Fruit fly (Drosophila melanogaster): Measurements from ENCODE around the gene CG15390.
A peak's percentile ranks its signal among the peaks of the same experiment; 100 is the strongest.

Gene CG15390

dm6 chr2L:2373818-2374746, at the start of gene CG15390, which contains the start of gene CG3609:
Gene CG15390 (plus strand): TSS chr2L:2374713.
Gene CG3609 (minus strand): TSS chr2L:2374627.
- TF ChIP-seq CTCF (optimal IDR thresholded peaks at IDR 0.05) (peak in 1 of 2 experiments; percentile 3), CG8478 (optimal IDR thresholded peaks at IDR 0.05) (no peak)

dm6 chr2L:2348479-2348878, 26.0 kb upstream of the CG15390 start:
- TF ChIP-seq CG8478 (optimal IDR thresholded peaks at IDR 0.05) (no peak), CTCF (optimal IDR thresholded peaks at IDR 0.05) (no peak)

dm6 chr2L:2357228-2357656, 17.3 kb upstream of the CG15390 start, which contains the start of gene CG9967:
Gene CG9967 (minus strand): TSS chr2L:2357356.
- TF ChIP-seq CTCF (optimal IDR thresholded peaks at IDR 0.05) (no peak), CG8478 (optimal IDR thresholded peaks at IDR 0.05) (no peak)

dm6 chr2L:2361893-2362807, 12.4 kb upstream of the CG15390 start:
- TF ChIP-seq CG8478 (optimal IDR thresholded peaks at IDR 0.05) (no peak), CTCF (optimal IDR thresholded peaks at IDR 0.05) (no peak)

- TF ChIP-seq CG8478 (optimal IDR thresholded peaks at IDR 0.05) (no peak), CTCF (optimal IDR thresholded peaks at IDR 0.05) (no peak)
Observed at dm6 chr2L:2362808-2363394, 11.6 kb upstream of the CG15390 start.

- no peak for TF ChIP-seq CG8478 (optimal IDR thresholded peaks at IDR 0.05)
- no peak for TF ChIP-seq CTCF (optimal IDR thresholded peaks at IDR 0.05)
Observed at dm6 chr2L:2363626-2364147, 10.8 kb upstream of the CG15390 start.

dm6 chr2L:2364200-2364754, 10.2 kb upstream of the CG15390 start:
- TF ChIP-seq CG8478 (optimal IDR thresholded peaks at IDR 0.05) (no peak), CTCF (optimal IDR thresholded peaks at IDR 0.05) (no peak)

dm6 chr2L:2365077-2365651, 9.3 kb upstream of the CG15390 start, which contains the start of the genes Rab5 and Axud1:
Gene Rab5 (minus strand): TSS chr2L:2365273.
Gene Axud1 (plus strand): TSS chr2L:2365345.
- TF ChIP-seq CG8478 (optimal IDR thresholded peaks at IDR 0.05): no peak
- TF ChIP-seq CTCF (optimal IDR thresholded peaks at IDR 0.05): peak in 1 of 2 experiments; percentile 2

dm6 chr2L:2365655-2366214, 8.8 kb upstream of the CG15390 start:
- no peak for TF ChIP-seq CTCF (optimal IDR thresholded peaks at IDR 0.05)
- TF ChIP-seq CG8478 (optimal IDR thresholded peaks at IDR 0.05): no peak

dm6 chr2L:2370352-2370751, 4.2 kb upstream of the CG15390 start:
- TF ChIP-seq CTCF (optimal IDR thresholded peaks at IDR 0.05): no peak

dm6 chr2L:2371406-2372111, 3.0 kb upstream of the CG15390 start, which contains the start of gene CG3597:
Gene CG3597 (minus strand): TSS chr2L:2371524.
- no peak for TF ChIP-seq CTCF (optimal IDR thresholded peaks at IDR 0.05)
- TF ChIP-seq CG8478 (optimal IDR thresholded peaks at IDR 0.05): no peak

- TF ChIP-seq CG8478 (optimal IDR thresholded peaks at IDR 0.05) (no peak), CTCF (optimal IDR thresholded peaks at IDR 0.05) (no peak)
Observed at dm6 chr2L:2372112-2372449, 2.4 kb upstream of the CG15390 start.
